Fruit fly (Drosophila melanogaster): ENCODE data around the gene CG7768.
A peak's percentile ranks its signal among the peaks of the same experiment; 100 is the strongest.

Gene CG7768

dm6 chr3L:14217677-14218254 is at the start of gene CG7768:
TSS of gene CG7768 (plus strand) at chr3L:14218204.
- TF ChIP-seq Eip78C (GFP tag) (peak; percentile 2), eg (GFP tag; IDR thresholded peaks at IDR 0.05) (0 out of 3 replicates have a peak, but pooled peaks have one; percentile 38), fkh (GFP tag; optimal IDR thresholded peaks at IDR 0.05) (peak; percentile 88), CG6163 (GFP tag; IDR thresholded peaks at IDR 0.05) (no peak)

- no peak for TF ChIP-seq achi (GFP tag; optimal IDR thresholded peaks at IDR 0.05)
- no peak for TF ChIP-seq CG3919 (GFP tag; optimal IDR thresholded peaks at IDR 0.05)
- no peak for TF ChIP-seq fd85E (GFP tag; optimal IDR thresholded peaks at IDR 0.05)
- TF ChIP-seq acj6 (GFP tag; optimal IDR thresholded peaks at IDR 0.05), result no peak
- 0 out of 3 replicates have a peak, but pooled peaks have one; percentile 9 for TF ChIP-seq CG6163 (GFP tag; IDR thresholded peaks at IDR 0.05)
Measured at dm6 chr3L:14170531-14170930, 47.5 kb upstream of the CG7768 start.

dm6 chr3L:14172174-14172940 is 45.6 kb upstream of the CG7768 start:
- TF ChIP-seq Met (GFP tag; optimal IDR thresholded peaks at IDR 0.05) (peak; percentile 22), svp (GFP tag) (peak; percentile 62), esn (GFP tag; optimal IDR thresholded peaks at IDR 0.05) (peak; percentile 18), vri (GFP tag; optimal IDR thresholded peaks at IDR 0.05) (no peak), fkh (GFP tag; optimal IDR thresholded peaks at IDR 0.05) (no peak), CG7368 (GFP tag; optimal IDR thresholded peaks at IDR 0.05) (no peak), Eip78C (GFP tag) (peak; percentile 51)

dm6 chr3L:14173325-14173724 is 44.7 kb upstream of the CG7768 start:
- TF ChIP-seq CG11294 (GFP tag; IDR thresholded peaks at IDR 0.05), result no peak

- TF ChIP-seq svp (GFP tag) (peak; percentile 38), CG6792 (GFP tag; optimal IDR thresholded peaks at IDR 0.05) (no peak), fkh (GFP tag; optimal IDR thresholded peaks at IDR 0.05) (peak; percentile 94)
Measured at dm6 chr3L:14174197-14174596, 43.8 kb upstream of the CG7768 start.

- no peak for TF ChIP-seq Eip75B (GFP tag; optimal IDR thresholded peaks at IDR 0.05)
- peak; percentile 14 for TF ChIP-seq CG7368 (GFP tag; optimal IDR thresholded peaks at IDR 0.05)
- peak; percentile 29 for TF ChIP-seq CG3919 (GFP tag; optimal IDR thresholded peaks at IDR 0.05)
- TF ChIP-seq esn (GFP tag; optimal IDR thresholded peaks at IDR 0.05), result peak; percentile 35
- TF ChIP-seq Sox14 (GFP tag; optimal IDR thresholded peaks at IDR 0.05), result peak; percentile 76
- peak; percentile 13 for TF ChIP-seq CG6808 (GFP tag; optimal IDR thresholded peaks at IDR 0.05)
- TF ChIP-seq fkh (GFP tag; optimal IDR thresholded peaks at IDR 0.05), result peak; percentile 29
- TF ChIP-seq Sox102F (GFP tag; optimal IDR thresholded peaks at IDR 0.05), result peak; percentile 67
- peak; percentile 46; the same call in 1 of the 3 replicates for TF ChIP-seq eg (GFP tag; IDR thresholded peaks at IDR 0.05)
- TF ChIP-seq Met (GFP tag; optimal IDR thresholded peaks at IDR 0.05), result no peak
- TF ChIP-seq CG6163 (GFP tag; IDR thresholded peaks at IDR 0.05), result 0 out of 3 replicates have a peak, but pooled peaks have one; percentile 44
- TF ChIP-seq ss (GFP tag; optimal IDR thresholded peaks at IDR 0.05), result peak in 1 of 2 experiments; percentile 50
- TF ChIP-seq CG6854 (GFP tag; optimal IDR thresholded peaks at IDR 0.05), result peak; percentile 12
- no peak for TF ChIP-seq CG10669 (GFP tag; optimal IDR thresholded peaks at IDR 0.05)
Measured at dm6 chr3L:14177476-14178179, 40.4 kb upstream of the CG7768 start.

dm6 chr3L:14178520-14178919 is 39.5 kb upstream of the CG7768 start, which contains the start of gene D:
TSS of gene D (minus strand) at chr3L:14178620.
- TF ChIP-seq CG8119 (GFP tag; IDR thresholded peaks at IDR 0.05), result no peak
- TF ChIP-seq Hr39 (GFP tag; optimal IDR thresholded peaks at IDR 0.05), result no peak

Data from whole organism, prepupa.